Fruit fly (Drosophila melanogaster) whole organism, wandering third instar larva: ENCODE data around the gene CG11700.
A peak's percentile ranks its signal among the peaks of the same experiment; 100 is the strongest.

Experiments
- Hr78 ChIP-seq: fragments of >200 bp; optimal IDR thresholded peaks from 2 replicates; lab custom pipeline; 2017; ENCODE audit warnings: missing biosample characterization, missing genetic modification characterization
- Hr83 ChIP-seq: fragments of 200-300 bp; sonication (Bioruptor generic); optimal IDR thresholded peaks from 2 replicates; lab custom pipeline; 2016; ENCODE audit warnings: missing biosample characterization, mild to moderate bottlenecking, missing genetic modification characterization, moderate library complexity; ENCODE audit not compliant: poor library complexity, severe bottlenecking
- OdsH ChIP-seq: fragments of 200-800 bp; sonication (Bioruptor generic); optimal IDR thresholded peaks from 2 replicates; lab custom pipeline; 2016; ENCODE audit warnings: missing biosample characterization, mild to moderate bottlenecking, missing genetic modification characterization
- Vsx2 ChIP-seq: fragments of 200-300, 225-300 bp; sonication (Bioruptor generic); optimal IDR thresholded peaks from 2 replicates; lab custom pipeline; 2018; ENCODE audit warnings: missing biosample characterization, missing genetic modification characterization; ENCODE audit not compliant: partially characterized antibody
- dmrt93B ChIP-seq: fragments of 200-800 bp; sonication (Bioruptor generic); optimal IDR thresholded peaks from 2 replicates; lab custom pipeline; 2018; ENCODE audit warnings: missing biosample characterization, mild to moderate bottlenecking, missing genetic modification characterization
- fru ChIP-seq: fragments of 200-800 bp; sonication (Bioruptor generic); optimal IDR thresholded peaks from 3 replicates; lab custom pipeline; 2016; ENCODE audit warnings: missing biosample characterization, mild to moderate bottlenecking, missing genetic modification characterization
- h ChIP-seq: fragments of 200-800 bp; sonication (Bioruptor generic); optimal IDR thresholded peaks from 3 replicates; lab custom pipeline; 2016; ENCODE audit warnings: missing biosample characterization, mild to moderate bottlenecking, missing genetic modification characterization
- lola ChIP-seq: fragments of >200 bp; optimal IDR thresholded peaks from 2 replicates; lab custom pipeline; 2017; ENCODE audit warnings: missing biosample characterization, missing genetic modification characterization
- pan ChIP-seq: fragments of >200 bp; optimal IDR thresholded peaks from 2 replicates; lab custom pipeline; 2017
- psq ChIP-seq: fragments of 200-800 bp; sonication (Bioruptor generic); optimal IDR thresholded peaks from 3 replicates; lab custom pipeline; 2017; ENCODE audit warnings: missing biosample characterization, mild to moderate bottlenecking, missing genetic modification characterization, moderate library complexity
- sv ChIP-seq: fragments of 200-800 bp; sonication (Bioruptor generic); optimal IDR thresholded peaks from 3 replicates; lab custom pipeline; 2016; ENCODE audit warnings: missing biosample characterization, missing genetic modification characterization
- tai ChIP-seq: sonication (Bioruptor generic); optimal IDR thresholded peaks from 2 replicates; lab custom pipeline; 2016; ENCODE audit warnings: missing biosample characterization, missing genetic modification characterization
- usp ChIP-seq: fragments of >200 bp; optimal IDR thresholded peaks from 2 replicates; lab custom pipeline; 2017; ENCODE audit warnings: missing biosample characterization, missing genetic modification characterization

- TF ChIP-seq fru (no peak), OdsH (no peak), h (GFP tag; lab: Kevin White, UChicago) (no peak), psq (GFP tag; lab: Kevin White, UChicago) (no peak), dmrt93B (GFP tag; lab: Kevin White, UChicago) (no peak), sv (GFP tag; lab: Kevin White, UChicago) (peak; percentile 36), pan (lab: Kevin White, UChicago) (no peak), Vsx2 (GFP tag; lab: Kevin White, UChicago) (no peak), usp (GFP tag; lab: Kevin White, UChicago) (no peak), Hr78 (no peak), tai (GFP tag; lab: Kevin White, UChicago) (no peak), Hr83 (GFP tag; lab: Kevin White, UChicago) (no peak), lola (GFP tag; lab: Kevin White, UChicago) (no peak)
Measured at dm6 chrX:6263614-6264130, 19.7 kb downstream of the CG11700 start.
